Fruit fly (Drosophila melanogaster) whole organism, embryonic: ENCODE data around the gene CG11843.

Experiments used
- Abd-B ChIP-seq: fragments of 200-800 bp; sonication (Bioruptor generic); optimal IDR thresholded peaks from 2 replicates; lab custom pipeline; 2018; ENCODE audit warnings: missing biosample characterization, mild to moderate bottlenecking, missing genetic modification characterization, moderate library complexity
- Bteb2 ChIP-seq: fragments of 200-800 bp; sonication (Bioruptor generic); optimal IDR thresholded peaks from 2 replicates; lab custom pipeline; 2016; ENCODE audit warnings: missing biosample characterization, missing genetic modification characterization
- CG11560 ChIP-seq: fragments of 200-800 bp; sonication (Bioruptor generic); IDR thresholded peaks from 3 replicates; pipeline ENCODE4 v1.3.6; 2022; ENCODE audit warnings: missing biosample characterization, missing genetic modification characterization
- CG12659 ChIP-seq: fragments of 200-800 bp; sonication (Bioruptor generic); optimal IDR thresholded peaks from 3 replicates; lab custom pipeline; 2017; ENCODE audit warnings: mild to moderate bottlenecking, missing biosample characterization, missing genetic modification reagents, missing genetic modification characterization
- CG12942 ChIP-seq: fragments of 200-800 bp; sonication (Bioruptor generic); optimal IDR thresholded peaks from 3 replicates; lab custom pipeline; 2016; ENCODE audit warnings: missing biosample characterization, missing genetic modification characterization
- CG13123 ChIP-seq: fragments of 200-800 bp; sonication (Bioruptor generic); optimal IDR thresholded peaks from 2 replicates; lab custom pipeline; 2016; ENCODE audit warnings: missing biosample characterization, missing genetic modification characterization
- CG13624 ChIP-seq: fragments of 200-800 bp; sonication (Bioruptor generic); optimal IDR thresholded peaks from 2 replicates; lab custom pipeline; 2016; ENCODE audit warnings: missing biosample characterization, missing genetic modification characterization
- CG15479 ChIP-seq: fragments of 200-800 bp; sonication (Bioruptor generic); optimal IDR thresholded peaks from 3 replicates; lab custom pipeline; 2019; ENCODE audit warnings: missing biosample characterization, mild to moderate bottlenecking, missing genetic modification characterization, moderate library complexity
- CG17361 ChIP-seq: fragments of 200-800 bp; sonication (Bioruptor generic); IDR thresholded peaks from 3 replicates; pipeline ENCODE4 v1.3.6; 2022; ENCODE audit warnings: missing biosample characterization, missing genetic modification characterization
- CG17802 ChIP-seq: fragments of 200-800 bp; sonication (Bioruptor generic); optimal IDR thresholded peaks from 2 replicates; lab custom pipeline; 2018; ENCODE audit warnings: missing biosample characterization, mild to moderate bottlenecking, missing genetic modification characterization, moderate library complexity
- CG18262 ChIP-seq: fragments of 200-800 bp; optimal IDR thresholded peaks from 3 replicates; lab custom pipeline; 2019; ENCODE audit warnings: missing biosample characterization, mild to moderate bottlenecking, missing genetic modification characterization, moderate library complexity
- CG30020 ChIP-seq: fragments of 200-800 bp; optimal IDR thresholded peaks from 2 replicates; lab custom pipeline; 2019; ENCODE audit warnings: missing biosample characterization, mild to moderate bottlenecking, missing genetic modification characterization, moderate library complexity
- CG31441 ChIP-seq: fragments of 200-800 bp; sonication (Bioruptor generic); IDR thresholded peaks from 2 replicates; pipeline ENCODE4 v1.3.6; 2022; ENCODE audit warnings: missing biosample characterization, missing genetic modification characterization
- CG3407 ChIP-seq: fragments of 200-800 bp; sonication (Bioruptor generic); optimal IDR thresholded peaks from 2 replicates; lab custom pipeline; 2018; ENCODE audit warnings: missing biosample characterization, mild to moderate bottlenecking, missing genetic modification characterization
- CG3838 ChIP-seq: fragments of 200-800 bp; sonication (Bioruptor generic); optimal IDR thresholded peaks from 3 replicates; lab custom pipeline; 2016; ENCODE audit warnings: missing biosample characterization, missing genetic modification characterization
- CG42726 ChIP-seq: fragments of 200-800 bp; sonication (Bioruptor generic); IDR thresholded peaks from 2 replicates; pipeline ENCODE4 v1.3.6; 2022; ENCODE audit warnings: missing biosample characterization, missing genetic modification characterization; ENCODE audit not compliant: partially characterized antibody
- CG5180 ChIP-seq: fragments of 200-800 bp; sonication (Bioruptor generic); optimal IDR thresholded peaks from 3 replicates; lab custom pipeline; 2017; ENCODE audit warnings: missing biosample characterization, missing genetic modification characterization, mild to moderate bottlenecking, moderate library complexity, missing genetic modification reagents
- CG5245 ChIP-seq: fragments of 200-800 bp; sonication (Bioruptor generic); optimal IDR thresholded peaks from 3 replicates; lab custom pipeline; 2016; ENCODE audit warnings: missing biosample characterization, missing genetic modification characterization
- CG7745 ChIP-seq: fragments of 200-800 bp; sonication (Bioruptor generic); optimal IDR thresholded peaks from 2 replicates; lab custom pipeline; 2018; ENCODE audit warnings: missing biosample characterization, mild to moderate bottlenecking, missing genetic modification characterization, moderate library complexity
- CG7786 ChIP-seq: fragments of 200-800 bp; sonication (Bioruptor generic); optimal IDR thresholded peaks from 2 replicates; lab custom pipeline; 2016; ENCODE audit warnings: missing biosample characterization, missing genetic modification characterization
- CG9215 ChIP-seq: fragments of 200-800 bp; sonication (Bioruptor generic); IDR thresholded peaks from 2 replicates; pipeline ENCODE4 v1.3.6; 2022; ENCODE audit warnings: missing biosample characterization, missing genetic modification characterization
- D19A ChIP-seq: fragments of 200-800 bp; optimal IDR thresholded peaks from 3 replicates; lab custom pipeline; 2019; ENCODE audit warnings: missing biosample characterization, mild to moderate bottlenecking, missing genetic modification characterization, moderate library complexity
- Dll ChIP-seq: fragments of 200-800 bp; sonication (Bioruptor generic); IDR thresholded peaks from 4 replicates; pipeline ENCODE4 v1.3.6; 2022; ENCODE audit warnings: missing biosample characterization, missing genetic modification characterization; ENCODE audit not compliant: partially characterized antibody
- Dp ChIP-seq: fragments of 200-800 bp; sonication (Bioruptor generic); optimal IDR thresholded peaks from 2 replicates; lab custom pipeline; 2018; ENCODE audit warnings: missing biosample characterization, mild to moderate bottlenecking, missing genetic modification characterization, moderate library complexity
- E2f1 ChIP-seq: fragments of 200-800 bp; sonication (Bioruptor generic); IDR thresholded peaks from 2 replicates; pipeline ENCODE4 v1.3.6; 2022; ENCODE audit warnings: missing biosample characterization, missing genetic modification characterization
- Hr51 ChIP-seq, 2 experiments: fragments of 200-800 bp; sonication (Bioruptor generic); optimal IDR thresholded peaks; 2 replicates in 1 of 2; 3 replicates in 1 of 2; lab custom pipeline; 2016 to 2018; ENCODE audit warnings: missing biosample characterization in 2 of 2, missing genetic modification characterization in 2 of 2, mild to moderate bottlenecking in 1 of 2, moderate library complexity in 1 of 2
- Mad ChIP-seq: fragments of 200-800 bp; sonication (Bioruptor generic); optimal IDR thresholded peaks from 2 replicates; lab custom pipeline; 2016; ENCODE audit warnings: missing biosample characterization, missing genetic modification characterization
- Med ChIP-seq: fragments of 200-800 bp; sonication (Bioruptor generic); peaks from one replicate; lab custom pipeline; 2016; ENCODE audit warnings: missing biosample characterization, missing genetic modification characterization, mild to moderate bottlenecking, inconsistent platforms, moderate library complexity
- NFAT ChIP-seq: fragments of 200-800 bp; sonication (Bioruptor generic); IDR thresholded peaks from 2 replicates; pipeline ENCODE4 v1.3.6; 2022; ENCODE audit warnings: missing biosample characterization, missing genetic modification characterization
- Nf-YC ChIP-seq: fragments of 200-800 bp; optimal IDR thresholded peaks from 3 replicates; lab custom pipeline; 2019; ENCODE audit warnings: missing biosample characterization, mild to moderate bottlenecking, missing genetic modification characterization, moderate library complexity
- Rx ChIP-seq: fragments of 200-800 bp; sonication (Bioruptor generic); IDR thresholded peaks from 2 replicates; pipeline ENCODE4 v1.3.6; 2022; ENCODE audit warnings: missing biosample characterization, missing genetic modification characterization
- YL-1 ChIP-seq: fragments of 200-800 bp; sonication (Bioruptor generic); optimal IDR thresholded peaks from 3 replicates; lab custom pipeline; 2017; ENCODE audit warnings: missing biosample characterization, mild to moderate bottlenecking, missing genetic modification characterization
- bsh ChIP-seq, 2 experiments: fragments of 200-800 bp; sonication (Bioruptor generic); optimal IDR thresholded peaks; 2 replicates each; lab custom pipeline; 2017 to 2018; ENCODE audit warnings: mild to moderate bottlenecking in 2 of 2, missing biosample characterization in 2 of 2, missing genetic modification characterization in 2 of 2, moderate library complexity in 1 of 2
- crc ChIP-seq: fragments of 200-800 bp; sonication (Bioruptor generic); optimal IDR thresholded peaks from 2 replicates; lab custom pipeline; 2016; ENCODE audit warnings: missing biosample characterization, missing genetic modification characterization
- dimm ChIP-seq: fragments of 200-800 bp; sonication (Bioruptor generic); IDR thresholded peaks from 2 replicates; pipeline ENCODE4 v1.3.6; 2022; ENCODE audit warnings: missing biosample characterization, missing genetic modification characterization
- disco-r ChIP-seq: fragments of 200-800 bp; sonication (Bioruptor generic); optimal IDR thresholded peaks from 2 replicates; lab custom pipeline; 2016; ENCODE audit warnings: missing biosample characterization, missing genetic modification characterization
- fd3F ChIP-seq: fragments of 200-800 bp; sonication (Bioruptor generic); optimal IDR thresholded peaks from 2 replicates; lab custom pipeline; 2018; ENCODE audit warnings: missing biosample characterization, mild to moderate bottlenecking, missing genetic modification characterization, moderate library complexity
- fd64A ChIP-seq: fragments of 200-800 bp; sonication (Bioruptor generic); optimal IDR thresholded peaks from 3 replicates; lab custom pipeline; 2018; ENCODE audit warnings: missing biosample characterization, mild to moderate bottlenecking, missing genetic modification characterization
- fru ChIP-seq: fragments of >200 bp; optimal IDR thresholded peaks from 2 replicates; lab custom pipeline; 2017
- kay ChIP-seq: fragments of 200-800 bp; sonication (Bioruptor generic); optimal IDR thresholded peaks from 2 replicates; lab custom pipeline; 2016; ENCODE audit warnings: missing biosample characterization, missing genetic modification characterization
- kni ChIP-seq: fragments of 200-800 bp; sonication (Bioruptor generic); optimal IDR thresholded peaks from 3 replicates; lab custom pipeline; 2017; ENCODE audit warnings: mild to moderate bottlenecking, missing biosample characterization, missing genetic modification reagents, missing genetic modification characterization
- oc ChIP-seq: fragments of 200-800 bp; sonication (Bioruptor generic); optimal IDR thresholded peaks from 2 replicates; lab custom pipeline; 2018; ENCODE audit warnings: missing biosample characterization, mild to moderate bottlenecking, missing genetic modification characterization, moderate library complexity
- odd ChIP-seq: fragments of 200-800 bp; sonication (Bioruptor generic); optimal IDR thresholded peaks from 2 replicates; lab custom pipeline; 2017; ENCODE audit warnings: missing biosample characterization, mild to moderate bottlenecking, missing genetic modification characterization
- psq ChIP-seq: fragments of 200-800 bp; sonication (Bioruptor generic); optimal IDR thresholded peaks from 2 replicates; lab custom pipeline; 2017; ENCODE audit warnings: missing biosample characterization, missing genetic modification characterization
- sisA ChIP-seq: fragments of 200-800 bp; sonication (Bioruptor generic); IDR thresholded peaks from 2 replicates; pipeline ENCODE4 v1.3.6; 2022; ENCODE audit warnings: missing biosample characterization, missing genetic modification characterization
- slou ChIP-seq: fragments of 200-800 bp; sonication (Bioruptor generic); optimal IDR thresholded peaks from 3 replicates; lab custom pipeline; 2016; ENCODE audit warnings: missing biosample characterization, missing genetic modification characterization
- tna ChIP-seq: fragments of 200-800 bp; sonication (Bioruptor generic); IDR thresholded peaks from 2 replicates; pipeline ENCODE4 v1.3.6; 2022; ENCODE audit warnings: missing biosample characterization, missing genetic modification characterization; ENCODE audit not compliant: partially characterized antibody
- wdn ChIP-seq: fragments of 200-800 bp; sonication (Bioruptor generic); IDR thresholded peaks from 2 replicates; pipeline ENCODE4 v1.3.6; 2022; ENCODE audit warnings: missing biosample characterization, missing genetic modification characterization
- zen2 ChIP-seq: fragments of 200-800 bp; sonication (Bioruptor generic); IDR thresholded peaks from 3 replicates; pipeline ENCODE4 v1.3.6; 2022; ENCODE audit warnings: missing biosample characterization, missing genetic modification characterization; ENCODE audit not compliant: partially characterized antibody

The CG11843 gene

DNA sequence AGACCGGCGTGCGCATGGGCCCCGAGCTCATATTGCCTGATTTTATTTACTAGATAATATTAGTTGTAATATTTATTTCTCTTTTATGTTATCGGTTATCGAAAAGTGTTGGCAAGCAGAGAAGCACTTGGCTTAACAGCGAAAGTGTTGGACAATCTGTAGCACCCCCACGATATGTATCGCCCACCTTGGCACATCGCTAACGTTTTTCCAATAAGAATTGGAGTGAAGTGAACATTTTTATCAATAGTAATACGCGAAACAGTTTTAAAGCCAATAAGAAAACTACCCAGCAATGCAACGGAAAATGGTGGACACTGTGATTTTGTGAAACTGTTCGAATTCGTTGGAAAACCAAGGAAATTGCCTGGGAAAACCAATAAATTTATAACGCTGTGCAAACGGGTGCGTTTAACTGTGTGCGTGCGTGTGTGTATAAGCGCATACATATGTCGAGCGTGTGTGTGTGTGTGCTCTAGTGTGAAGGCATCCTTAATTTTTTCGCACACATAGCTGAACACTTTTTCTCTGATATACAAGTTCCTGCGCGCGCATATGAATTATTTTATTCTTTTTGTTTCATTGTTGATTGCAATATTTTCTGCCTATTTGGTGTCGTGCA, 15.1 kb upstream of the CG11843 start, which contains the start of the genes Slu7 and Pkc98E (continued):
- TF ChIP-seq zen2 (GFP tag; lab: Robert Waterston, UW) (peak; percentile 81), Nf-YC (tag; lab: Kevin White, UChicago) (no peak), E2f1 (0 out of 2 replicates have a peak, but pooled peaks have one; percentile 18), dimm (no peak), Abd-B (GFP tag; lab: Kevin White, UChicago) (peak; percentile 63), fd64A (GFP tag; lab: Kevin White, UChicago) (no peak), sisA (GFP tag; lab: Robert Waterston, UW) (peak; percentile 60), CG3407 (GFP tag; lab: Kevin White, UChicago) (no peak), slou (GFP tag; lab: Kevin White, UChicago) (peak; percentile 13), CG7745 (tag; lab: Kevin White, UChicago) (peak; percentile 80), YL-1 (GFP tag; lab: Kevin White, UChicago) (peak; percentile 49), Med (GFP tag; lab: Kevin White, UChicago) (peak; percentile 96), fd3F (peak; percentile 28), CG13123 (GFP tag; lab: Kevin White, UChicago) (peak; percentile 29), crc (GFP tag; lab: Kevin White, UChicago) (no peak), Mad (peak; percentile 72), disco-r (GFP tag; lab: Kevin White, UChicago) (no peak), CG18262 (tag; lab: Kevin White, UChicago) (no peak), CG13624 (GFP tag; lab: Kevin White, UChicago) (peak; percentile 66), Dll (GFP tag; lab: Robert Waterston, UW) (peak; percentile 80), CG11560 (tag; lab: Robert Waterston, UW) (no peak), bsh (GFP tag; optimal IDR thresholded peaks at IDR 0.05; lab: Kevin White, UChicago) (peak in 1 of 2 experiments; percentile 39), CG9215 (GFP tag; lab: Robert Waterston, UW) (peak; percentile 65), Rx (GFP tag; lab: Robert Waterston, UW) (no peak), NFAT (GFP tag; lab: Robert Waterston, UW) (peak; percentile 78), CG15479 (GFP tag; lab: Kevin White, UChicago) (peak; percentile 67), fru (lab: Kevin White, UChicago) (no peak), Hr51 (GFP tag; optimal IDR thresholded peaks at IDR 0.05; lab: Kevin White, UChicago) (peak in 1 of 2 experiments; percentile 66), CG30020 (tag; lab: Kevin White, UChicago) (peak; percentile 10), oc (tag; lab: Kevin White, UChicago) (peak; percentile 32), kni (GFP tag; lab: Kevin White, UChicago) (peak; percentile 31), Dp (peak; percentile 23), CG31441 (GFP tag; lab: Robert Waterston, UW) (peak; percentile 10; the same call in 1 of the 2 replicates), CG5245 (GFP tag; lab: Kevin White, UChicago) (peak; percentile 39), tna (peak; percentile 82), CG7786 (peak; percentile 72), CG42726 (GFP tag; lab: Robert Waterston, UW) (peak; percentile 79; the same call in 1 of the 2 replicates), odd (no peak), CG12659 (GFP tag; lab: Kevin White, UChicago) (peak; percentile 89), CG5180 (GFP tag; lab: Kevin White, UChicago) (no peak), Bteb2 (peak; percentile 51), kay (GFP tag; lab: Kevin White, UChicago) (peak; percentile 17), CG17802 (peak; percentile 13), CG12942 (GFP tag; lab: Kevin White, UChicago) (peak; percentile 66), CG17361 (GFP tag; lab: Robert Waterston, UW) (peak; percentile 14; the same call in 2 of the 3 replicates), psq (GFP tag; lab: Kevin White, UChicago) (peak; percentile 14), D19A (tag; lab: Kevin White, UChicago) (no peak), CG3838 (GFP tag; lab: Kevin White, UChicago) (no peak), wdn (peak; percentile 52; the same call in 1 of the 2 replicates)
